Fruit fly (Drosophila melanogaster): ENCODE results near the gene Der-2.

DNA sequence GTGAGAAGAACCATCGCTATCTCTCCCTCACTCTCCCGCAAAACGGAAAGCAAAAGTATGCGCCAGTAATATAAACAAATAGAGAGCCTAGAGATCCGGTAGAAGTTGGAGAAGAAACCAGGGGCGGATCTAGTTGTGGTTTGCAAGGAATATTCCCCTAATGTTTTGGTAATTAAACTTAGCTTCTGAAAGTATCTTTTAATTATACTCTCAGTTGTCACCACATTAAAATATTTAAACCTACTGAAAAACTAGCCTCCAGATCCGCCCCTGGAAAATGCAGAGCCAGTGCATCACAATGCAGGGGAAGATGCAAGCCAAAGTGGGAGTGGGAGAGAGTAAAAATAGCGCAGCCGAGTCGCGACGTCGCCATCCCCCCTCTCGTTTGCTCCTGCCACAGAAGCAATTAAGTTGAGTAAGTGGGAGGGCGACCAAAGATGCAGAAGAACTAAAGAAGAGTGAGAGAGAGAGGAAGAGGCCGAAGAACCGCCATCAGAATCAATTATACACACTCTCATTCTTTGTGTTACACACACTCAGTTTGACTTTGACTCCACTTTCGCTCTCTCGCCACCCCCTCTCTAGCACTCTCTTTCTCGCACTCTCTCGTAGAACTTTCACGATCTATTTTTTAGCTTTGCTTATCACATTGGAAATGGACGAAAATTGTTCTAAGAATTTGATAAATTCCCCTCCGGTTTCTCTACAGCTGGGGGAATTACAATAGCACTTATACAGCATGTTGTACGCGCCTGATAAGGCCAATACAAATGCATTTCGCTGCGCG, 34.6 kb downstream of the Der-2 start:
- TF ChIP-seq CG8478 (optimal IDR thresholded peaks at IDR 0.05) (no peak), psq (optimal IDR thresholded peaks at IDR 0.05) (no peak), pan (optimal IDR thresholded peaks at IDR 0.05) (no peak)

Measured in whole organism.